Fruit fly (Drosophila melanogaster) whole organism, embryonic: ENCODE results near the gene CG12171.
A peak's percentile ranks its signal among the peaks of the same experiment; 100 is the strongest.

Source experiments
- Atf6 ChIP-seq: fragments of 200-800 bp; sonication (Bioruptor generic); IDR thresholded peaks from 2 replicates; pipeline ENCODE4 v1.3.6; 2022; ENCODE audit warnings: missing biosample characterization, missing genetic modification characterization
- Blimp-1 ChIP-seq: fragments of 200-800 bp; sonication (Bioruptor generic); optimal IDR thresholded peaks from 3 replicates; lab custom pipeline; 2018; ENCODE audit warnings: missing biosample characterization, missing genetic modification characterization, mild to moderate bottlenecking, moderate library complexity, missing genetic modification reagents
- CG10267 ChIP-seq: fragments of 200-800 bp; sonication (Bioruptor generic); optimal IDR thresholded peaks from 2 replicates; lab custom pipeline; 2018; ENCODE audit warnings: missing biosample characterization, mild to moderate bottlenecking, missing genetic modification characterization, moderate library complexity
- CG10431 ChIP-seq: fragments of 200-800 bp; sonication (Bioruptor generic); optimal IDR thresholded peaks from 3 replicates; lab custom pipeline; 2018; ENCODE audit warnings: missing biosample characterization, mild to moderate bottlenecking, missing genetic modification characterization
- CG10565 ChIP-seq: fragments of 200-800 bp; sonication (Bioruptor generic); optimal IDR thresholded peaks from 3 replicates; lab custom pipeline; 2016; ENCODE audit warnings: missing biosample characterization, mild to moderate bottlenecking, missing genetic modification characterization
- CG11085 ChIP-seq: fragments of 200-800 bp; sonication (Bioruptor generic); IDR thresholded peaks from 2 replicates; pipeline ENCODE4 v1.3.6; 2022; ENCODE audit warnings: missing biosample characterization, missing genetic modification characterization
- CG13123 ChIP-seq: fragments of 200-800 bp; sonication (Bioruptor generic); optimal IDR thresholded peaks from 2 replicates; lab custom pipeline; 2016; ENCODE audit warnings: missing biosample characterization, missing genetic modification characterization
- CG15696 ChIP-seq: fragments of 200-800 bp; sonication (Bioruptor generic); optimal IDR thresholded peaks from 2 replicates; lab custom pipeline; 2019; ENCODE audit warnings: missing biosample characterization, mild to moderate bottlenecking, missing genetic modification characterization, moderate library complexity
- CG1602 ChIP-seq: fragments of 200-800 bp; sonication (Bioruptor generic); optimal IDR thresholded peaks from 3 replicates; lab custom pipeline; 2016; ENCODE audit warnings: missing biosample characterization, missing genetic modification characterization
- CG16813 ChIP-seq: fragments of 200-800 bp; sonication (Bioruptor generic); IDR thresholded peaks from 3 replicates; pipeline ENCODE4 v1.3.6; 2022; ENCODE audit warnings: missing biosample characterization, missing genetic modification characterization; ENCODE audit not compliant: partially characterized antibody
- CG17359 ChIP-seq: fragments of 200-800 bp; sonication (Bioruptor generic); optimal IDR thresholded peaks from 3 replicates; lab custom pipeline; 2018; ENCODE audit warnings: missing biosample characterization, mild to moderate bottlenecking, missing genetic modification characterization, moderate library complexity
- CG17568 ChIP-seq: fragments of 200-800 bp; sonication (Bioruptor generic); optimal IDR thresholded peaks from 2 replicates; lab custom pipeline; 2018; ENCODE audit warnings: missing biosample characterization, mild to moderate bottlenecking, missing genetic modification characterization, moderate library complexity
- CG31441 ChIP-seq: fragments of 200-800 bp; sonication (Bioruptor generic); IDR thresholded peaks from 2 replicates; pipeline ENCODE4 v1.3.6; 2022; ENCODE audit warnings: missing biosample characterization, missing genetic modification characterization
- CG3407 ChIP-seq: fragments of 200-800 bp; sonication (Bioruptor generic); optimal IDR thresholded peaks from 2 replicates; lab custom pipeline; 2018; ENCODE audit warnings: missing biosample characterization, mild to moderate bottlenecking, missing genetic modification characterization
- CG3995 ChIP-seq: fragments of 200-800 bp; sonication (Bioruptor generic); optimal IDR thresholded peaks from 3 replicates; lab custom pipeline; 2016; ENCODE audit warnings: missing biosample characterization, missing genetic modification characterization
- CG4328 ChIP-seq: fragments of 200-800 bp; sonication (Bioruptor generic); optimal IDR thresholded peaks from 3 replicates; lab custom pipeline; 2017; ENCODE audit warnings: missing biosample characterization, missing genetic modification reagents, missing genetic modification characterization
- CG7839 ChIP-seq: fragments of 200-800 bp; sonication (Bioruptor generic); optimal IDR thresholded peaks from 3 replicates; lab custom pipeline; 2018; ENCODE audit warnings: missing biosample characterization, mild to moderate bottlenecking, missing genetic modification characterization, moderate library complexity
- CG8359 ChIP-seq: fragments of 200-800 bp; sonication (Bioruptor generic); optimal IDR thresholded peaks from 2 replicates; lab custom pipeline; 2017; ENCODE audit warnings: missing biosample characterization, mild to moderate bottlenecking, missing genetic modification characterization, borderline replicate concordance
- CHES-1-like ChIP-seq: fragments of 200-800 bp; sonication (Bioruptor generic); optimal IDR thresholded peaks from 2 replicates; lab custom pipeline; 2016; ENCODE audit warnings: missing biosample characterization, missing genetic modification characterization
- Dip2 ChIP-seq: fragments of 200-800 bp; sonication (Bioruptor generic); IDR thresholded peaks from 2 replicates; pipeline ENCODE4 v1.3.6; 2022; ENCODE audit warnings: missing biosample characterization, missing genetic modification characterization
- HHEX ChIP-seq: fragments of 200-800 bp; sonication (Bioruptor generic); optimal IDR thresholded peaks from 3 replicates; lab custom pipeline; 2017; ENCODE audit warnings: missing biosample characterization, mild to moderate bottlenecking, missing genetic modification characterization, missing genetic modification reagents
- Hmr ChIP-seq: fragments of 200-800 bp; sonication (Bioruptor generic); optimal IDR thresholded peaks from 3 replicates; lab custom pipeline; 2017; ENCODE audit warnings: mild to moderate bottlenecking, missing biosample characterization, missing genetic modification reagents, missing genetic modification characterization
- Lim3 ChIP-seq: fragments of 200-800 bp; sonication (Bioruptor generic); IDR thresholded peaks from 2 replicates; pipeline ENCODE4 v1.3.6; 2022; ENCODE audit warnings: missing biosample characterization, missing genetic modification characterization
- NC2β ChIP-seq: fragments of 200-800 bp; sonication (Bioruptor generic); optimal IDR thresholded peaks from 2 replicates; lab custom pipeline; 2016; ENCODE audit warnings: missing biosample characterization, missing genetic modification characterization
- Neu2 ChIP-seq: fragments of 200-800 bp; sonication (Bioruptor generic); optimal IDR thresholded peaks from 3 replicates; lab custom pipeline; 2016; ENCODE audit warnings: missing biosample characterization, missing genetic modification characterization, borderline replicate concordance
- Opbp ChIP-seq: fragments of 200-800 bp; sonication (Bioruptor generic); IDR thresholded peaks from 3 replicates; pipeline ENCODE4 v1.3.6; 2022; ENCODE audit warnings: missing biosample characterization, missing genetic modification characterization; ENCODE audit not compliant: partially characterized antibody
- Rx ChIP-seq: fragments of 200-800 bp; sonication (Bioruptor generic); IDR thresholded peaks from 2 replicates; pipeline ENCODE4 v1.3.6; 2022; ENCODE audit warnings: missing biosample characterization, missing genetic modification characterization
- Sin3A ChIP-seq: fragments of >200 bp; optimal IDR thresholded peaks from 2 replicates; lab custom pipeline; 2018
- Sry-δ ChIP-seq: fragments of 200-800 bp; sonication (Bioruptor generic); optimal IDR thresholded peaks from 2 replicates; lab custom pipeline; 2016; ENCODE audit warnings: missing biosample characterization, missing genetic modification characterization
- TFAM ChIP-seq: fragments of 200-800 bp; sonication (Bioruptor generic); optimal IDR thresholded peaks from 2 replicates; lab custom pipeline; 2017; ENCODE audit warnings: missing biosample characterization, missing genetic modification characterization, inconsistent platforms
- ac ChIP-seq: fragments of 200-800 bp; sonication (Bioruptor generic); optimal IDR thresholded peaks from 3 replicates; lab custom pipeline; 2017; ENCODE audit warnings: missing biosample characterization, mild to moderate bottlenecking, missing genetic modification characterization
- cad ChIP-seq: fragments of >200 bp; optimal IDR thresholded peaks from 2 replicates; lab custom pipeline; 2017; ENCODE audit warnings: missing biosample characterization, missing genetic modification characterization
- croc ChIP-seq: fragments of 200-800 bp; sonication (Bioruptor generic); conservative IDR thresholded peaks from 3 replicates; pipeline ENCODE4 v1.3.6; 2022; ENCODE audit warnings: missing biosample characterization, missing genetic modification characterization
- ems ChIP-seq: fragments of 200-800 bp; sonication (Bioruptor generic); optimal IDR thresholded peaks from 3 replicates; lab custom pipeline; 2016; ENCODE audit warnings: missing biosample characterization, missing genetic modification characterization
- eyg ChIP-seq: fragments of 200-800 bp; sonication (Bioruptor generic); optimal IDR thresholded peaks from 3 replicates; lab custom pipeline; 2016; ENCODE audit warnings: missing biosample characterization, missing genetic modification characterization
- gsb-n ChIP-seq: fragments of 200-800 bp; sonication (Bioruptor generic); optimal IDR thresholded peaks from 3 replicates; lab custom pipeline; 2018; ENCODE audit warnings: missing biosample characterization, mild to moderate bottlenecking, missing genetic modification characterization
- insv ChIP-seq, 2 experiments: fragments of 200-800 bp; sonication (Bioruptor generic); optimal IDR thresholded peaks; 3 replicates each; lab custom pipeline; 2016 to 2018; ENCODE audit warnings: missing biosample characterization in 2 of 2, missing genetic modification characterization in 2 of 2
- jing ChIP-seq: fragments of 200-800 bp; sonication (Bioruptor generic); optimal IDR thresholded peaks from 2 replicates; lab custom pipeline; 2018; ENCODE audit warnings: missing biosample characterization, mild to moderate bottlenecking, missing genetic modification characterization
- kah ChIP-seq: fragments of 200-800 bp; sonication (Bioruptor generic); optimal IDR thresholded peaks from 2 replicates; lab custom pipeline; 2018; ENCODE audit warnings: missing biosample characterization, mild to moderate bottlenecking, missing genetic modification characterization
- ken ChIP-seq: fragments of 200-800 bp; sonication (Bioruptor generic); IDR thresholded peaks from 3 replicates; pipeline ENCODE4 v1.3.6; 2022; ENCODE audit warnings: missing biosample characterization, missing genetic modification characterization
- kni ChIP-seq: fragments of 200-800 bp; sonication (Bioruptor generic); optimal IDR thresholded peaks from 3 replicates; lab custom pipeline; 2017; ENCODE audit warnings: mild to moderate bottlenecking, missing biosample characterization, missing genetic modification reagents, missing genetic modification characterization
- lilli ChIP-seq: fragments of 200-800 bp; sonication (Bioruptor generic); optimal IDR thresholded peaks from 3 replicates; lab custom pipeline; 2016; ENCODE audit warnings: missing biosample characterization, missing genetic modification characterization
- nmo ChIP-seq: fragments of 200-800 bp; sonication (Bioruptor generic); optimal IDR thresholded peaks from 2 replicates; lab custom pipeline; 2018; ENCODE audit warnings: missing biosample characterization, mild to moderate bottlenecking, missing genetic modification characterization, moderate library complexity
- pnt ChIP-seq: fragments of 200-800 bp; sonication (Bioruptor generic); optimal IDR thresholded peaks from 3 replicates; lab custom pipeline; 2016; ENCODE audit warnings: missing biosample characterization, missing genetic modification characterization
- ranshi ChIP-seq: fragments of 200-800 bp; sonication (Bioruptor generic); IDR thresholded peaks from 2 replicates; pipeline ENCODE4 v1.3.6; 2022; ENCODE audit warnings: missing biosample characterization, missing genetic modification characterization
- sna ChIP-seq: fragments of 200-800 bp; sonication (Bioruptor generic); IDR thresholded peaks from 2 replicates; pipeline ENCODE4 v1.3.6; 2022; ENCODE audit warnings: missing biosample characterization, missing genetic modification characterization; ENCODE audit not compliant: partially characterized antibody
- tll ChIP-seq, 2 experiments: fragments of 200-800 bp in 1 of 2; fragments of >200 bp in 1 of 2; sonication (Bioruptor generic) in 1 of 2; optimal IDR thresholded peaks; 2 replicates each; lab custom pipeline; 2017 to 2019; ENCODE audit warnings: missing biosample characterization in 2 of 2, missing genetic modification characterization in 2 of 2, mild to moderate bottlenecking in 1 of 2, moderate library complexity in 1 of 2
- tup ChIP-seq: fragments of 200-800 bp; sonication (Bioruptor generic); optimal IDR thresholded peaks from 2 replicates; lab custom pipeline; 2016; ENCODE audit warnings: missing biosample characterization, mild to moderate bottlenecking, missing genetic modification characterization, moderate library complexity
- usp ChIP-seq: fragments of >200 bp; optimal IDR thresholded peaks from 2 replicates; lab custom pipeline; 2017; ENCODE audit warnings: missing biosample characterization, missing genetic modification characterization
- z ChIP-seq: fragments of 200-800 bp; sonication (Bioruptor generic); IDR thresholded peaks from 3 replicates; pipeline ENCODE4 v1.3.6; 2022; ENCODE audit warnings: missing biosample characterization, missing genetic modification characterization
- zf30C ChIP-seq: fragments of 200-800 bp; sonication (Bioruptor generic); optimal IDR thresholded peaks from 3 replicates; lab custom pipeline; 2018; ENCODE audit warnings: missing biosample characterization, mild to moderate bottlenecking, missing genetic modification characterization
- zfh2 ChIP-seq: fragments of 200-800 bp; sonication (Bioruptor generic); optimal IDR thresholded peaks from 2 replicates; lab custom pipeline; 2016; ENCODE audit warnings: missing biosample characterization, missing genetic modification characterization

CG12171 gene

dm6 chr3R:5613114-5613443 is 20.3 kb upstream of the CG12171 start, which contains the start of gene Atu (continued):
- TF ChIP-seq Rx (GFP tag; lab: Robert Waterston, UW) (no peak), zf30C (no peak), TFAM (GFP tag; lab: Kevin White, UChicago) (no peak), cad (GFP tag; lab: Kevin White, UChicago) (no peak), nmo (GFP tag; lab: Kevin White, UChicago) (peak; percentile 76), NC2β (GFP tag; lab: Kevin White, UChicago) (peak; percentile 39), tup (GFP tag; lab: Kevin White, UChicago) (no peak), pnt (GFP tag; lab: Kevin White, UChicago) (no peak), ken (no peak), CG8359 (GFP tag; lab: Kevin White, UChicago) (no peak), CG10431 (GFP tag; lab: Kevin White, UChicago) (no peak), CG7839 (tag; lab: Kevin White, UChicago) (no peak), Hmr (peak; percentile 46), ems (GFP tag; lab: Kevin White, UChicago) (no peak), Sry-δ (GFP tag; lab: Kevin White, UChicago) (peak; percentile 96), Sin3A (peak; percentile 92), CG3995 (GFP tag; lab: Kevin White, UChicago) (peak; percentile 80), CG3407 (GFP tag; lab: Kevin White, UChicago) (no peak), Atf6 (GFP tag; lab: Robert Waterston, UW) (no peak), tll (GFP tag; optimal IDR thresholded peaks at IDR 0.05; lab: Kevin White, UChicago) (no peak), CHES-1-like (GFP tag; lab: Kevin White, UChicago) (peak; percentile 88), z (no peak), CG17568 (no peak), eyg (no peak), Lim3 (GFP tag; lab: Robert Waterston, UW) (no peak), Blimp-1 (no peak), sna (GFP tag; lab: Robert Waterston, UW) (peak; percentile 93), zfh2 (GFP tag; lab: Kevin White, UChicago) (peak; percentile 38), croc (GFP tag; lab: Robert Waterston, UW) (no peak), CG16813 (peak; percentile 93), CG10267 (peak; percentile 61), lilli (GFP tag; lab: Kevin White, UChicago) (peak; percentile 48), CG4328 (peak; percentile 18), CG17359 (tag; lab: Kevin White, UChicago) (peak; percentile 24), CG11085 (GFP tag; lab: Robert Waterston, UW) (no peak), usp (no peak), ranshi (GFP tag; lab: Robert Waterston, UW) (no peak), Opbp (GFP tag; lab: Robert Waterston, UW) (peak; percentile 91), CG1602 (GFP tag; lab: Kevin White, UChicago) (no peak), Neu2 (GFP tag; lab: Kevin White, UChicago) (no peak), ac (GFP tag; lab: Kevin White, UChicago) (no peak), CG31441 (GFP tag; lab: Robert Waterston, UW) (peak; percentile 43; the same call in 1 of the 2 replicates), Dip2 (GFP tag; lab: Robert Waterston, UW) (no peak), CG10565 (no peak), CG15696 (peak; percentile 12), HHEX (GFP tag; lab: Kevin White, UChicago) (no peak), kni (GFP tag; lab: Kevin White, UChicago) (no peak), kah (no peak), insv (GFP tag; optimal IDR thresholded peaks at IDR 0.05; lab: Kevin White, UChicago) (no peak), gsb-n (tag; lab: Kevin White, UChicago) (no peak), CG13123 (no peak), jing (no peak)
